Worm (Caenorhabditis elegans): Measurements from ENCODE around the gene F44F4.10.

Gene F44F4.10

DNA sequence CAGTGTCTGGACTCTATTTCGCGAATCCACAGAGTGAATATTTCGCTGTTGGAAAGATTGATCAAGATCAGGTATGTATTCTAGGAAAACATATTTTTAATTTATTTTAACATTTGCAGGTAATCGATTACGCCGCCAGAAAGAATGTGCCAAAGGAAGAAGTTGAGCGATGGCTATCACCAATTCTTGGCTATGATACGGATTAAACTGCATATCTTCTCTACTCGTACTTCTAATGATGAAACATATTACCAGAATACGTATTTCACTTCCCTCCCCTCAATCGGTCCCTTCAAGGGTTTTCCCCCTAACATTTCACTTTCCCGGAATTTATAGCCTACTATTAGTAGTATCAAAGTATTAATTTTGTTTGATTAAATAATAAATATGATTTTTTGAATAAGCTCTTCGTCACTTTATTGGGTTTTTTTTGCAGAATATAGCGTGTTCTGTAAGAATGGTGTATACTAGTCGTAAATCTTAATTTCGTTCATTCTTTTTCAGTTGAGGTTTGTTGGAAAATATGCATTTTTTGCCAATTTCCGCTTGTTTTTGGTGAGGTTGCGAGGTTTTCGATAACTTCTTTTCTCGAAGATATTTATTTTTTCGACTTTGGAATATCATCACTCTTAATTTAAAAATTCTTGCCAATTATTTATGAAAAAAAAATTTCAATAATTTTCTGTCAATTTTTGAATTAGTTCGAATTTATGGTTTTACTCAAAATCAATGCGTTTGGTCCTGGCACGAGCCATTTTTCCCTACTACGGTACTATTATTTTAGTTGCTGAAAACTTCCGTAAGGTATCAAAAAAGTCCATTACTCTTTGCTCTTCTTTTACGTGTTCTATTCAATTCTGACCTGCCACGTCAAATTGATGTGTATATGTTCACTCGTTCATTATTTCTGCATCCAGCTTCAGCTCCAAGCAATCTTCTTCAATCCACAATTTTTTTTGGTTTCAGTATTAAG lies 13.9 kb upstream of the F44F4.10 start (continued):
- TF ChIP-seq mel-28 (tag; optimal IDR thresholded peaks at IDR 0.05; ENCODE audit: borderline replicate concordance) (no peak), madf-8 (GFP tag; conservative IDR thresholded peaks at IDR 0.05) (no peak), hrde-1 (tag; optimal IDR thresholded peaks at IDR 0.05; ENCODE audit: borderline replicate concordance) (no peak), snpc-1.1 (tag; optimal IDR thresholded peaks at IDR 0.05; ENCODE audit: insufficient read depth) (no peak), lin-40 (tag; optimal IDR thresholded peaks at IDR 0.05) (no peak), bed-1 (GFP tag; IDR thresholded peaks at IDR 0.05) (no peak), K11D2.4 (GFP tag; IDR thresholded peaks at IDR 0.05) (peak; percentile 27; the same call in 1 of the 2 replicates), lag-1 (GFP tag; IDR thresholded peaks at IDR 0.05) (no peak), pha-4 (tag; optimal IDR thresholded peaks at IDR 0.05) (no peak), atf-7 (tag; optimal IDR thresholded peaks at IDR 0.05) (no peak), hmg-20 (GFP tag; IDR thresholded peaks at IDR 0.05) (no peak), akir-1 (GFP tag; optimal IDR thresholded peaks at IDR 0.05) (no peak), F22D6.2 (tag; optimal IDR thresholded peaks at IDR 0.05) (no peak), ekl-4 (GFP tag; IDR thresholded peaks at IDR 0.05) (no peak), T26A5.8 (tag; optimal IDR thresholded peaks at IDR 0.05) (no peak), ZK185.1 (tag; optimal IDR thresholded peaks at IDR 0.05; ENCODE audit: poor library complexity, severe bottlenecking) (no peak)

DNA sequence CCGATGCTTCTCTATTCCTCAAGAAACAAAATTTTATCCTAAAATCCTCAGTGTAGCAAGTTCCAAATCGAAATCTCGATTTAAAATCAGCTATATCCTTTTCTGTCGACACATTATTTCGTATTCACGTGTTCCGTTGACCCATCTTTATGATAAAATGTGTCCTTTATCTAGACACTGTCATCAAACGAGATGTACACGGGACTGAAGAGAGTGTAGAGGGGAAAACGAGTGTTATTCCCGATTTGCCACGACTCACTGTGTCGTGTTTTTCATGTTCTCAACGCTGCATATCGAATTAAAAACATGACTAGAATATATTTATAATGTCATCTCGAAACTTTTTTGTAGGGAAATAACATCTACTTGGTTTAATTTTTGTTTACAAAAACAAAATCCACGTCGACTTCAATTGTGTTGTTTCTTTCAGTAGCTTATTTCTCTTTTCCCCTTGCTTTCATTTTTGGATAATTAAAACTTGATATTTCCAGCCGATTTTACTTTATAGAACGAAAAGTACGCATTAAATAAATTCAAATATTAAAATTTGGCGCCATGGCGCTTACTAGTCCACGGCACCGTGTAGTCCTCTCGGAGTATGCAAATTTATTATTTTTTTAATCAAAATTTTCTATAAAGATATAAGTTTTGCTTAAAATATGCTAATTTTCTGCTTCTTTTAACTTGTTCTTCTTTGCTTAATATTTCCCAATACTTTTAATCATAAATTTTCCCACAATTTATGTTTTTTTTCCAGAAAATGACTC lies 8.9 kb upstream of the F44F4.10 start, which contains the start of gene metr-1:
TSS of gene metr-1 (plus strand) at position 758 of the 767 bp plus-strand sequence.
- no peak for TF ChIP-seq zfh-2 (GFP tag; conservative IDR thresholded peaks at IDR 0.05)
- no peak for TF ChIP-seq nfyb-1 (GFP tag; IDR thresholded peaks at IDR 0.05)
- TF ChIP-seq athp-1 (tag; optimal IDR thresholded peaks at IDR 0.05): no peak
- TF ChIP-seq madf-6 (GFP tag; IDR thresholded peaks at IDR 0.05): peak; percentile 70
- peak; percentile 59; the same call in 1 of the 2 replicates for TF ChIP-seq bed-2 (GFP tag; IDR thresholded peaks at IDR 0.05)
- no peak for TF ChIP-seq ccch-3 (GFP tag; optimal IDR thresholded peaks at IDR 0.05)
- TF ChIP-seq dpl-1 (GFP tag; optimal IDR thresholded peaks at IDR 0.05): peak; percentile 66
- TF ChIP-seq D2030.7 (GFP tag; IDR thresholded peaks at IDR 0.05): no peak
- peak in 1 of 2 experiments; percentile 18 for TF ChIP-seq rec-8 (tag; optimal IDR thresholded peaks at IDR 0.05)
- TF ChIP-seq hmg-20 (GFP tag; IDR thresholded peaks at IDR 0.05): peak; percentile 35; the same call in 1 of the 2 replicates
- TF ChIP-seq madf-3 (GFP tag; IDR thresholded peaks at IDR 0.05): no peak
- TF ChIP-seq F33H1.4 (GFP tag; IDR thresholded peaks at IDR 0.05): peak; percentile 53
- TF ChIP-seq nhr-120 (GFP tag; IDR thresholded peaks at IDR 0.05): no peak
- no peak for TF ChIP-seq pbrm-1 (GFP tag; IDR thresholded peaks at IDR 0.05)
- TF ChIP-seq let-526 (GFP tag; IDR thresholded peaks at IDR 0.05): no peak
- peak; percentile 9 for TF ChIP-seq nhr-80 (tag; optimal IDR thresholded peaks at IDR 0.05)
- peak; percentile 41 for TF ChIP-seq lsl-1 (GFP tag; optimal IDR thresholded peaks at IDR 0.05)
- no peak for TF ChIP-seq cebp-1 (GFP tag; IDR thresholded peaks at IDR 0.05)
- no peak for TF ChIP-seq cebp-1 (tag; optimal IDR thresholded peaks at IDR 0.05)
- no peak for TF ChIP-seq aptf-2 (GFP tag; conservative IDR thresholded peaks at IDR 0.05)
- TF ChIP-seq ekl-4 (GFP tag; IDR thresholded peaks at IDR 0.05): peak; percentile 22; the same call in 1 of the 2 replicates
- peak; percentile 68 for TF ChIP-seq lin-54 (GFP tag; optimal IDR thresholded peaks at IDR 0.05)
- TF ChIP-seq gei-17 (GFP tag; optimal IDR thresholded peaks at IDR 0.05): no peak
- TF ChIP-seq mel-28 (tag; optimal IDR thresholded peaks at IDR 0.05; ENCODE audit: borderline replicate concordance): no peak
- TF ChIP-seq Y95B8A.8 (GFP tag; IDR thresholded peaks at IDR 0.05): 0 out of 2 replicates have a peak, but pooled peaks have one; percentile 42
- peak in 2 of 3 experiments; percentile 9 to 79 for TF ChIP-seq lin-35 (GFP tag; optimal IDR thresholded peaks at IDR 0.05)
- no peak for TF ChIP-seq C06A6.2 (GFP tag; conservative IDR thresholded peaks at IDR 0.05)
- TF ChIP-seq ceh-40 (GFP tag; IDR thresholded peaks at IDR 0.05): no peak
- TF ChIP-seq unc-130 (GFP tag; optimal IDR thresholded peaks at IDR 0.05): no peak
- peak; percentile 38 for TF ChIP-seq ama-1 (optimal IDR thresholded peaks at IDR 0.05)
- no peak for TF ChIP-seq ama-1 (GFP tag; optimal IDR thresholded peaks at IDR 0.05)
